Fruit fly (Drosophila melanogaster) whole organism, embryonic: ENCODE measurements around the gene CG11598.

Source experiments
- ATbp ChIP-seq: fragments of 200-800 bp; sonication (Bioruptor generic); optimal IDR thresholded peaks from 2 replicates; lab custom pipeline; 2017; ENCODE audit warnings: missing biosample characterization, mild to moderate bottlenecking, missing genetic modification characterization, missing genetic modification reagents
- B-H1 ChIP-seq: fragments of 200-800 bp; sonication (Bioruptor generic); IDR thresholded peaks from 3 replicates; pipeline ENCODE4 v1.3.6; 2022; ENCODE audit warnings: missing biosample characterization, missing genetic modification characterization
- CG11093 ChIP-seq: fragments of 200-800 bp; sonication (Bioruptor generic); IDR thresholded peaks from 3 replicates; pipeline ENCODE4 v1.3.6; 2022; ENCODE audit warnings: missing biosample characterization, missing genetic modification characterization
- CG12942 ChIP-seq: fragments of 200-800 bp; sonication (Bioruptor generic); optimal IDR thresholded peaks from 3 replicates; lab custom pipeline; 2016; ENCODE audit warnings: missing biosample characterization, missing genetic modification characterization
- CG14965 ChIP-seq: fragments of 200-800 bp; sonication (Bioruptor generic); optimal IDR thresholded peaks from 2 replicates; lab custom pipeline; 2016; ENCODE audit warnings: missing biosample characterization, missing genetic modification characterization, borderline replicate concordance
- CG15073 ChIP-seq: fragments of 200-800 bp; sonication (Bioruptor generic); optimal IDR thresholded peaks from 2 replicates; lab custom pipeline; 2016; ENCODE audit warnings: missing biosample characterization, missing genetic modification characterization
- CG17328 ChIP-seq: fragments of 200-800 bp; sonication (Bioruptor generic); IDR thresholded peaks from 2 replicates; pipeline ENCODE4 v1.3.6; 2022; ENCODE audit warnings: missing biosample characterization, missing genetic modification characterization
- CG1832 ChIP-seq: fragments of 200-800 bp; sonication (Bioruptor generic); optimal IDR thresholded peaks from 2 replicates; lab custom pipeline; 2017; ENCODE audit warnings: missing biosample characterization, mild to moderate bottlenecking, missing genetic modification characterization, inconsistent platforms
- CG2889 ChIP-seq: fragments of 200-800 bp; sonication (Bioruptor generic); IDR thresholded peaks from 3 replicates; pipeline ENCODE4 v1.3.6; 2022; ENCODE audit warnings: missing biosample characterization, missing genetic modification characterization
- CG3163 ChIP-seq: fragments of 200-800 bp; sonication (Bioruptor generic); optimal IDR thresholded peaks from 3 replicates; lab custom pipeline; 2016; ENCODE audit warnings: missing biosample characterization, missing genetic modification characterization
- CG3407 ChIP-seq: fragments of 200-800 bp; sonication (Bioruptor generic); optimal IDR thresholded peaks from 2 replicates; lab custom pipeline; 2018; ENCODE audit warnings: missing biosample characterization, mild to moderate bottlenecking, missing genetic modification characterization
- CG34376 ChIP-seq: fragments of 200-800 bp; sonication (Bioruptor generic); optimal IDR thresholded peaks from 2 replicates; lab custom pipeline; 2018; ENCODE audit warnings: missing biosample characterization, mild to moderate bottlenecking, missing genetic modification characterization
- CG34422 ChIP-seq: fragments of 200-800 bp; sonication (Bioruptor generic); IDR thresholded peaks from 3 replicates; pipeline ENCODE4 v1.3.6; 2022; ENCODE audit warnings: missing biosample characterization, missing genetic modification characterization
- CG4282 ChIP-seq: fragments of 200-800 bp; sonication (Bioruptor generic); optimal IDR thresholded peaks from 2 replicates; lab custom pipeline; 2016; ENCODE audit warnings: missing biosample characterization, missing genetic modification characterization
- CG4730 ChIP-seq: fragments of 200-800 bp; sonication (Bioruptor generic); IDR thresholded peaks from 2 replicates; pipeline ENCODE4 v1.3.6; 2022; ENCODE audit warnings: missing biosample characterization, missing genetic modification characterization
- CG6791 ChIP-seq: fragments of 200-800 bp; sonication (Bioruptor generic); IDR thresholded peaks from 3 replicates; pipeline ENCODE4 v1.3.6; 2022; ENCODE audit warnings: missing biosample characterization, missing genetic modification characterization; ENCODE audit not compliant: partially characterized antibody
- CG9609 ChIP-seq: fragments of 200-800 bp; sonication (Bioruptor generic); optimal IDR thresholded peaks from 3 replicates; lab custom pipeline; 2016; ENCODE audit warnings: missing biosample characterization, missing genetic modification characterization
- CG9876 ChIP-seq: fragments of 200-800 bp; sonication (Bioruptor generic); optimal IDR thresholded peaks from 2 replicates; lab custom pipeline; 2016; ENCODE audit warnings: missing biosample characterization, missing genetic modification characterization
- Doc3 ChIP-seq: fragments of 200-800 bp; sonication (Bioruptor generic); IDR thresholded peaks from 3 replicates; pipeline ENCODE4 v1.3.6; 2022; ENCODE audit warnings: missing biosample characterization, missing genetic modification characterization; ENCODE audit not compliant: partially characterized antibody
- E2f1 ChIP-seq: fragments of 200-800 bp; sonication (Bioruptor generic); IDR thresholded peaks from 2 replicates; pipeline ENCODE4 v1.3.6; 2022; ENCODE audit warnings: missing biosample characterization, missing genetic modification characterization
- Eip74EF ChIP-seq, 2 experiments: fragments of 200-800 bp in 1 of 2; fragments of >200 bp in 1 of 2; sonication (Bioruptor generic) in 1 of 2; optimal IDR thresholded peaks; 2 replicates each; lab custom pipeline; 2017 to 2019; ENCODE audit warnings: missing biosample characterization in 2 of 2, missing genetic modification characterization in 2 of 2, mild to moderate bottlenecking in 1 of 2, moderate library complexity in 1 of 2
- Fer3 ChIP-seq: fragments of 200-800 bp; sonication (Bioruptor generic); optimal IDR thresholded peaks from 2 replicates; lab custom pipeline; 2018; ENCODE audit warnings: missing biosample characterization, mild to moderate bottlenecking, missing genetic modification characterization, moderate library complexity
- H2.0 ChIP-seq: fragments of 200-800 bp; sonication (Bioruptor generic); IDR thresholded peaks from 2 replicates; pipeline ENCODE4 v1.3.6; 2022; ENCODE audit warnings: missing biosample characterization, missing genetic modification characterization
- HLH3B ChIP-seq: fragments of 200-800 bp; sonication (Bioruptor generic); IDR thresholded peaks from 2 replicates; pipeline ENCODE4 v1.3.6; 2022; ENCODE audit warnings: missing biosample characterization, missing genetic modification characterization
- HLHmδ ChIP-seq: fragments of 200-800 bp; sonication (Bioruptor generic); optimal IDR thresholded peaks from 2 replicates; lab custom pipeline; 2018; ENCODE audit warnings: missing biosample characterization, mild to moderate bottlenecking, missing genetic modification characterization, moderate library complexity
- Hr51 ChIP-seq, 2 experiments: fragments of 200-800 bp; sonication (Bioruptor generic); optimal IDR thresholded peaks; 2 replicates in 1 of 2; 3 replicates in 1 of 2; lab custom pipeline; 2016 to 2018; ENCODE audit warnings: missing biosample characterization in 2 of 2, missing genetic modification characterization in 2 of 2, mild to moderate bottlenecking in 1 of 2, moderate library complexity in 1 of 2
- Jarid2 ChIP-seq: fragments of 200-800 bp; sonication (Bioruptor generic); optimal IDR thresholded peaks from 3 replicates; lab custom pipeline; 2017; ENCODE audit warnings: mild to moderate bottlenecking, missing biosample characterization, missing genetic modification reagents, missing genetic modification characterization
- Mes4 ChIP-seq: fragments of 200-800 bp; sonication (Bioruptor generic); optimal IDR thresholded peaks from 2 replicates; lab custom pipeline; 2016; ENCODE audit warnings: missing biosample characterization, missing genetic modification characterization
- NFAT ChIP-seq: fragments of 200-800 bp; sonication (Bioruptor generic); IDR thresholded peaks from 2 replicates; pipeline ENCODE4 v1.3.6; 2022; ENCODE audit warnings: missing biosample characterization, missing genetic modification characterization
- NfI ChIP-seq: fragments of 200-800 bp; sonication (Bioruptor generic); optimal IDR thresholded peaks from 3 replicates; lab custom pipeline; 2018; ENCODE audit warnings: missing biosample characterization, mild to moderate bottlenecking, missing genetic modification characterization, moderate library complexity
- PHDP ChIP-seq: fragments of 200-800 bp; sonication (Bioruptor generic); optimal IDR thresholded peaks from 3 replicates; lab custom pipeline; 2018; ENCODE audit warnings: missing biosample characterization, mild to moderate bottlenecking, missing genetic modification characterization, moderate library complexity
- Scr ChIP-seq: fragments of 200-800 bp; sonication (Bioruptor generic); IDR thresholded peaks from 2 replicates; pipeline ENCODE4 v1.3.6; 2022; ENCODE audit warnings: missing biosample characterization, missing genetic modification characterization; ENCODE audit not compliant: partially characterized antibody
- Six4 ChIP-seq: fragments of 200-800 bp; sonication (Bioruptor generic); optimal IDR thresholded peaks from 2 replicates; lab custom pipeline; 2016; ENCODE audit warnings: missing biosample characterization, missing genetic modification characterization
- Sry-δ ChIP-seq: fragments of 200-800 bp; sonication (Bioruptor generic); optimal IDR thresholded peaks from 2 replicates; lab custom pipeline; 2016; ENCODE audit warnings: missing biosample characterization, missing genetic modification characterization
- Tbp ChIP-seq: fragments of >200 bp; optimal IDR thresholded peaks from 2 replicates; lab custom pipeline; 2018; ENCODE audit warnings: missing biosample characterization, missing genetic modification characterization
- Xbp1 ChIP-seq: fragments of 200-800 bp; sonication (Bioruptor generic); optimal IDR thresholded peaks from 3 replicates; lab custom pipeline; 2016; ENCODE audit warnings: missing biosample characterization, mild to moderate bottlenecking, missing genetic modification characterization
- bsh ChIP-seq, 2 experiments: fragments of 200-800 bp; sonication (Bioruptor generic); optimal IDR thresholded peaks; 2 replicates each; lab custom pipeline; 2017 to 2018; ENCODE audit warnings: mild to moderate bottlenecking in 2 of 2, missing biosample characterization in 2 of 2, missing genetic modification characterization in 2 of 2, moderate library complexity in 1 of 2
- btn ChIP-seq: fragments of 200-800 bp; sonication (Bioruptor generic); optimal IDR thresholded peaks from 2 replicates; lab custom pipeline; 2016; ENCODE audit warnings: missing biosample characterization, missing genetic modification characterization
- chinmo ChIP-seq: fragments of 200-800 bp; sonication (Bioruptor generic); IDR thresholded peaks from 4 replicates; pipeline ENCODE4 v1.3.6; 2022; ENCODE audit warnings: missing biosample characterization, missing genetic modification characterization; ENCODE audit not compliant: partially characterized antibody
- dpn ChIP-seq, 2 experiments: fragments of 200-800 bp; sonication (Bioruptor generic); optimal IDR thresholded peaks; 3 replicates each; lab custom pipeline; 2016; ENCODE audit warnings: missing biosample characterization in 2 of 2, missing genetic modification characterization in 2 of 2
- eyg ChIP-seq: fragments of 200-800 bp; sonication (Bioruptor generic); optimal IDR thresholded peaks from 3 replicates; lab custom pipeline; 2016; ENCODE audit warnings: missing biosample characterization, missing genetic modification characterization
- grn ChIP-seq: fragments of 200-800 bp; sonication (Bioruptor generic); optimal IDR thresholded peaks from 3 replicates; lab custom pipeline; 2017; ENCODE audit warnings: missing biosample characterization, missing genetic modification characterization
- kah ChIP-seq: fragments of 200-800 bp; sonication (Bioruptor generic); optimal IDR thresholded peaks from 2 replicates; lab custom pipeline; 2018; ENCODE audit warnings: missing biosample characterization, mild to moderate bottlenecking, missing genetic modification characterization
- klu ChIP-seq: fragments of 200-800 bp; sonication (Bioruptor generic); IDR thresholded peaks from 2 replicates; pipeline ENCODE4 v1.3.6; 2022; ENCODE audit warnings: missing biosample characterization, missing genetic modification characterization
- kni ChIP-seq: fragments of 200-800 bp; sonication (Bioruptor generic); optimal IDR thresholded peaks from 3 replicates; lab custom pipeline; 2017; ENCODE audit warnings: mild to moderate bottlenecking, missing biosample characterization, missing genetic modification reagents, missing genetic modification characterization
- lmd ChIP-seq: fragments of 200-800 bp; sonication (Bioruptor generic); IDR thresholded peaks from 2 replicates; pipeline ENCODE4 v1.3.6; 2022; ENCODE audit warnings: missing biosample characterization, missing genetic modification characterization
- salm ChIP-seq: fragments of 200-800 bp; sonication (Bioruptor generic); optimal IDR thresholded peaks from 2 replicates; lab custom pipeline; 2018; ENCODE audit warnings: missing biosample characterization, mild to moderate bottlenecking, missing genetic modification characterization
- stc ChIP-seq: fragments of 200-800 bp; sonication (Bioruptor generic); IDR thresholded peaks from 2 replicates; pipeline ENCODE4 v1.3.6; 2022; ENCODE audit warnings: missing biosample characterization, missing genetic modification characterization
- tap ChIP-seq: fragments of 200-800 bp; optimal IDR thresholded peaks from 3 replicates; lab custom pipeline; 2019; ENCODE audit warnings: missing biosample characterization, mild to moderate bottlenecking, missing genetic modification characterization, moderate library complexity
- toy ChIP-seq: fragments of 200-800 bp; sonication (Bioruptor generic); IDR thresholded peaks from 2 replicates; pipeline ENCODE4 v1.3.6; 2022; ENCODE audit warnings: missing biosample characterization, missing genetic modification characterization
- zf30C ChIP-seq: fragments of 200-800 bp; sonication (Bioruptor generic); optimal IDR thresholded peaks from 3 replicates; lab custom pipeline; 2018; ENCODE audit warnings: missing biosample characterization, mild to moderate bottlenecking, missing genetic modification characterization

Gene CG11598

DNA sequence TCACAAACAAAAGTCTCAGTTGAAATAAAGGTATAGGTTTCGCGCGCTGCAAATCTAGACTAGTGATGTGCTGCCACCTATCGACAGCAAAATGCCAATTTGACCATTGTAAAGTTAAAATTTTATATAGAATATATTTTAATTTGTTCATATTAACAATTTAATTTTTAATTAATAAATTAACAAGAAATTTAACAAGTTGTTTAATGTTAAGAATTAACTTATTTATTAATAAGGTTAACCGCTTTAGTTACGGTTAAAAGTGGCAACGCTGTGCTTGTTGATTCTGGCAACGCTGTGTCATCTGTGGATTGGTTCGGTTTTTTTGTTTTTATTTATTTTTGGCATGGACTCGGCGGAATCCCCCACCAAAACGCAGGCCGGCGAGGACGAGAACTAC lies 4.3 kb upstream of the CG11598 start, which contains the start of gene Not10 (continued):
- TF ChIP-seq klu (GFP tag; lab: Robert Waterston, UW) (no peak; the same call in 1 of the 2 replicates), CG9876 (GFP tag; lab: Kevin White, UChicago) (no peak), HLH3B (GFP tag; lab: Robert Waterston, UW) (peak; percentile 35; the same call in 1 of the 2 replicates), NfI (peak; percentile 48), CG3163 (GFP tag; lab: Kevin White, UChicago) (no peak), CG4282 (GFP tag; lab: Kevin White, UChicago) (no peak), CG17328 (GFP tag; lab: Robert Waterston, UW) (no peak), Hr51 (GFP tag; optimal IDR thresholded peaks at IDR 0.05; lab: Kevin White, UChicago) (no peak), eyg (GFP tag; lab: Kevin White, UChicago) (no peak), zf30C (GFP tag; lab: Kevin White, UChicago) (no peak), Jarid2 (GFP tag; lab: Kevin White, UChicago) (no peak), HLHmδ (GFP tag; lab: Kevin White, UChicago) (no peak), stc (GFP tag; lab: Robert Waterston, UW) (no peak), CG34376 (GFP tag; lab: Kevin White, UChicago) (no peak), toy (GFP tag; lab: Robert Waterston, UW) (no peak), chinmo (GFP tag; lab: Robert Waterston, UW) (no peak), CG2889 (no peak), salm (tag; lab: Kevin White, UChicago) (no peak), Scr (peak; percentile 78), kni (GFP tag; lab: Kevin White, UChicago) (no peak), CG4730 (no peak), CG3407 (GFP tag; lab: Kevin White, UChicago) (no peak), Tbp (GFP tag; lab: Kevin White, UChicago) (no peak), CG34422 (GFP tag; lab: Robert Waterston, UW) (no peak), kah (GFP tag; lab: Kevin White, UChicago) (no peak), bsh (GFP tag; optimal IDR thresholded peaks at IDR 0.05; lab: Kevin White, UChicago) (peak in 1 of 2 experiments; percentile 29), lmd (GFP tag; lab: Robert Waterston, UW) (no peak; the same call in 1 of the 2 replicates), grn (no peak), Six4 (GFP tag; lab: Kevin White, UChicago) (no peak), NFAT (GFP tag; lab: Robert Waterston, UW) (no peak), CG14965 (no peak), PHDP (tag; lab: Kevin White, UChicago) (no peak), E2f1 (GFP tag; lab: Robert Waterston, UW) (peak; percentile 23; the same call in 1 of the 2 replicates), Mes4 (GFP tag; lab: Kevin White, UChicago) (no peak), btn (GFP tag; lab: Kevin White, UChicago) (no peak), dpn (GFP tag; optimal IDR thresholded peaks at IDR 0.05; lab: Kevin White, UChicago) (peak in 1 of 2 experiments; percentile 45), Eip74EF (GFP tag; optimal IDR thresholded peaks at IDR 0.05; lab: Kevin White, UChicago) (no peak), CG1832 (GFP tag; lab: Kevin White, UChicago) (no peak), CG15073 (no peak), Fer3 (peak; percentile 9), CG11093 (no peak), Sry-δ (GFP tag; lab: Kevin White, UChicago) (peak; percentile 59), ATbp (GFP tag; lab: Kevin White, UChicago) (no peak), CG12942 (GFP tag; lab: Kevin White, UChicago) (peak; percentile 17), H2.0 (GFP tag; lab: Robert Waterston, UW) (no peak), CG9609 (GFP tag; lab: Kevin White, UChicago) (no peak), CG6791 (no peak), Xbp1 (peak; percentile 35), tap (no peak), Doc3 (GFP tag; lab: Robert Waterston, UW) (peak; percentile 66; the same call in 2 of the 3 replicates), B-H1 (GFP tag; lab: Robert Waterston, UW) (no peak)
